Comparison of ENCODE assay signal across 3 fruit fly cellular contexts in the genomic region with DNA sequence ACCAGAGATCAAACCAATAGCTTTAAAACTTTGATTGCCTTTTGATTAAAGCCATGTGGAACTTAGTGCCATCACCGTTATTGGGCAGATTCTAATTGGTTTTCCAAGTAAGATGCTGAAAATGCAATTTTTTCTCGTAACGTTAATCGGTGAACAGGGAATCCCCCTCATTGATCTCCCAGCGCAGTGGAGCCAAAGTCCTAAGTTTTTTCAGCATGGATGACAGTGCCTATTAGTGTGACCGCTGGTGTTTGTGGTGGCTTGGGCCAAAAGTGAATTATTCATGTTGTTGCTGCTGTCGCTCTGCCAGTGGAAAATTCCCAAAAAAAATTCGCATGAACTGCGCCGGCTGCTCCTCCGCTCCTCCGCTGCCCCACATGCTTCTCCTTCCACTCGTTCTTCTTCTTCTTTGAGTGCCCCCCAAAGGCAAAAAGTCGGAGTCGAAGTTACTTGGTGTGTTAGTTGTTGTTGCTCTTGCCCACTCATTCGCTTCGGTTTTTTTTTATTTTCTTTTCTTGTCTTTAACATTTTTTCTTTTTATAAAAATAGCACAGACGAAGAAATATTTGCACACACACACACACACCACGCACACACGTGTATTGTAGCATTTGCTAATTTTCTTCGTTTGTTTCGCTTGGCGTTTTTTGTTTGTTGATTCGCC.
A peak's percentile ranks its signal among the peaks of the same experiment; 100 is the strongest.
TF ChIP-seq lines count a peak whose summit lies in the region.

No protein-coding gene starts in this region.

TF ChIP-seq in whole organism, embryonic, 481 proteins besides CTCF, POLR2A, EP300 and RAD21 (continued from another document and continues in another):
- no peak for TF ChIP-seq Side (GFP tag; optimal IDR thresholded peaks at IDR 0.05; lab: Kevin White, UChicago)
- TF ChIP-seq CG14667 (GFP tag; IDR thresholded peaks at IDR 0.05; lab: Robert Waterston, UW): no peak
- TF ChIP-seq CG9932 (GFP tag; IDR thresholded peaks at IDR 0.05; lab: Robert Waterston, UW): peak; percentile 25; the same call in 1 of the 2 replicates
- TF ChIP-seq Stat92E (GFP tag; optimal IDR thresholded peaks at IDR 0.05; lab: Kevin White, UChicago): peak in 1 of 3 experiments; percentile 18
- no peak for TF ChIP-seq maf-S (GFP tag; optimal IDR thresholded peaks at IDR 0.05; lab: Kevin White, UChicago)
- 0 out of 2 replicates have a peak, but pooled peaks have one; percentile 21 for TF ChIP-seq Ptx1 (GFP tag; IDR thresholded peaks at IDR 0.05; lab: Robert Waterston, UW)
- no peak for TF ChIP-seq Sin3A (optimal IDR thresholded peaks at IDR 0.05; lab: Kevin White, UChicago)
- 0 out of 3 replicates have a peak, but pooled peaks have one; percentile 6 for TF ChIP-seq knrl (GFP tag; IDR thresholded peaks at IDR 0.05; lab: Robert Waterston, UW; ENCODE audit: partially characterized antibody)
- no peak for TF ChIP-seq CG17359 (tag; optimal IDR thresholded peaks at IDR 0.05; lab: Kevin White, UChicago)
- no peak for TF ChIP-seq CG18764 (GFP tag; optimal IDR thresholded peaks at IDR 0.05; lab: Kevin White, UChicago)
- no peak for TF ChIP-seq CG5953 (GFP tag; IDR thresholded peaks at IDR 0.05; lab: Robert Waterston, UW)
- no peak for TF ChIP-seq prd (optimal IDR thresholded peaks at IDR 0.05; lab: Kevin White, UChicago)
- TF ChIP-seq prd (GFP tag; IDR thresholded peaks at IDR 0.05; lab: Robert Waterston, UW): 0 out of 3 replicates have a peak, but pooled peaks have one; percentile 16
- no peak for TF ChIP-seq Blimp-1 (GFP tag; optimal IDR thresholded peaks at IDR 0.05; lab: Kevin White, UChicago)
- peak; percentile 36; the same call in 1 of the 2 replicates for TF ChIP-seq CG32532 (GFP tag; IDR thresholded peaks at IDR 0.05; lab: Robert Waterston, UW)
- TF ChIP-seq vvl (GFP tag; IDR thresholded peaks at IDR 0.05; lab: Robert Waterston, UW): peak; percentile 14; the same call in 1 of the 2 replicates
- TF ChIP-seq chm (GFP tag; IDR thresholded peaks at IDR 0.05; lab: Robert Waterston, UW): no peak
- TF ChIP-seq HmgD (GFP tag; optimal IDR thresholded peaks at IDR 0.05; lab: Kevin White, UChicago): no peak
- no peak for TF ChIP-seq CG7357 (GFP tag; IDR thresholded peaks at IDR 0.05; lab: Robert Waterston, UW)
- peak; percentile 13 for TF ChIP-seq zfh2 (GFP tag; optimal IDR thresholded peaks at IDR 0.05; lab: Kevin White, UChicago)
- no peak for TF ChIP-seq onecut (GFP tag; IDR thresholded peaks at IDR 0.05; lab: Robert Waterston, UW)
- no peak for TF ChIP-seq CG8765 (GFP tag; IDR thresholded peaks at IDR 0.05; lab: Robert Waterston, UW)
- TF ChIP-seq CG16779 (GFP tag; IDR thresholded peaks at IDR 0.05; lab: Robert Waterston, UW): no peak
- TF ChIP-seq H2.0 (GFP tag; IDR thresholded peaks at IDR 0.05; lab: Robert Waterston, UW): 0 out of 2 replicates have a peak, but pooled peaks have one; percentile 7
- TF ChIP-seq CG14441 (GFP tag; IDR thresholded peaks at IDR 0.05; lab: Robert Waterston, UW): 0 out of 2 replicates have a peak, but pooled peaks have one; percentile 17
- TF ChIP-seq CG1792 (GFP tag; optimal IDR thresholded peaks at IDR 0.05; lab: Kevin White, UChicago): no peak
- 0 out of 2 replicates have a peak, but pooled peaks have one; percentile 42 for TF ChIP-seq al (GFP tag; IDR thresholded peaks at IDR 0.05; lab: Robert Waterston, UW)
- peak; percentile 20 for TF ChIP-seq CG17385 (GFP tag; optimal IDR thresholded peaks at IDR 0.05; lab: Kevin White, UChicago)
- no peak for TF ChIP-seq gcm (GFP tag; optimal IDR thresholded peaks at IDR 0.05; lab: Kevin White, UChicago)
- peak in 1 of 2 experiments; percentile 51 for TF ChIP-seq bsh (GFP tag; optimal IDR thresholded peaks at IDR 0.05; lab: Kevin White, UChicago)
- no peak for TF ChIP-seq CG14860 (GFP tag; IDR thresholded peaks at IDR 0.05; lab: Robert Waterston, UW; ENCODE audit: partially characterized antibody)
- TF ChIP-seq Usf (GFP tag; optimal IDR thresholded peaks at IDR 0.05; lab: Kevin White, UChicago): no peak
- TF ChIP-seq lmd (GFP tag; IDR thresholded peaks at IDR 0.05; lab: Robert Waterston, UW): peak; percentile 20; the same call in 1 of the 2 replicates
- no peak for TF ChIP-seq oc (tag; optimal IDR thresholded peaks at IDR 0.05; lab: Kevin White, UChicago)
- no peak for TF ChIP-seq pros (GFP tag; optimal IDR thresholded peaks at IDR 0.05; lab: Kevin White, UChicago)
- no peak for TF ChIP-seq inv (GFP tag; IDR thresholded peaks at IDR 0.05; lab: Robert Waterston, UW; ENCODE audit: partially characterized antibody)
- TF ChIP-seq ase (GFP tag; IDR thresholded peaks at IDR 0.05; lab: Robert Waterston, UW): 0 out of 3 replicates have a peak, but pooled peaks have one; percentile 18
- peak; percentile 41; the same call in 1 of the 3 replicates for TF ChIP-seq z (GFP tag; IDR thresholded peaks at IDR 0.05; lab: Robert Waterston, UW)

TF ChIP-seq in whole organism, prepupa, 60 proteins besides CTCF, POLR2A, EP300 and RAD21 (continued from another document):
- TF ChIP-seq achi (GFP tag; optimal IDR thresholded peaks at IDR 0.05; lab: Kevin White, UChicago): peak; percentile 52
- peak; percentile 61 for TF ChIP-seq svp (GFP tag; lab: Kevin White, UChicago)
- TF ChIP-seq dsx (GFP tag; optimal IDR thresholded peaks at IDR 0.05; lab: Kevin White, UChicago; ENCODE audit: poor library complexity, severe bottlenecking): no peak
- TF ChIP-seq CG6854 (GFP tag; optimal IDR thresholded peaks at IDR 0.05; lab: Kevin White, UChicago): peak; percentile 0
- TF ChIP-seq OdsH (GFP tag; optimal IDR thresholded peaks at IDR 0.05; lab: Kevin White, UChicago): peak; percentile 60
- TF ChIP-seq CG7368 (GFP tag; optimal IDR thresholded peaks at IDR 0.05; lab: Kevin White, UChicago): peak; percentile 52
- TF ChIP-seq Ets21C (GFP tag; optimal IDR thresholded peaks at IDR 0.05; lab: Kevin White, UChicago): peak; percentile 64
- TF ChIP-seq CG11294 (GFP tag; IDR thresholded peaks at IDR 0.05; lab: Robert Waterston, UW): peak; percentile 43; the same call in 1 of the 2 replicates
- peak; percentile 71 for TF ChIP-seq Met (GFP tag; optimal IDR thresholded peaks at IDR 0.05; lab: Kevin White, UChicago)
- peak; percentile 60 for TF ChIP-seq vri (GFP tag; optimal IDR thresholded peaks at IDR 0.05; lab: Kevin White, UChicago)
- no peak for TF ChIP-seq CG4318 (GFP tag; optimal IDR thresholded peaks at IDR 0.05; lab: Kevin White, UChicago)
- peak; percentile 18 for TF ChIP-seq CG34406 (GFP tag; optimal IDR thresholded peaks at IDR 0.05; lab: Kevin White, UChicago)
- TF ChIP-seq CG6163 (GFP tag; IDR thresholded peaks at IDR 0.05; lab: Robert Waterston, UW): peak; percentile 15
- peak; percentile 15 for TF ChIP-seq esn (GFP tag; optimal IDR thresholded peaks at IDR 0.05; lab: Kevin White, UChicago)
- TF ChIP-seq CG6808 (GFP tag; optimal IDR thresholded peaks at IDR 0.05; lab: Kevin White, UChicago): peak; percentile 16
- TF ChIP-seq fkh (GFP tag; optimal IDR thresholded peaks at IDR 0.05; lab: Kevin White, UChicago): no peak
- no peak for TF ChIP-seq spab (GFP tag; optimal IDR thresholded peaks at IDR 0.05; lab: Kevin White, UChicago)
- peak; percentile 81 for TF ChIP-seq Hr39 (GFP tag; optimal IDR thresholded peaks at IDR 0.05; lab: Kevin White, UChicago)
- peak; percentile 66 for TF ChIP-seq dac (GFP tag; optimal IDR thresholded peaks at IDR 0.05; lab: Kevin White, UChicago)
- TF ChIP-seq CG16779 (tag; optimal IDR thresholded peaks at IDR 0.05; lab: Kevin White, UChicago): peak; percentile 11
- TF ChIP-seq Sox14 (GFP tag; optimal IDR thresholded peaks at IDR 0.05; lab: Kevin White, UChicago): peak; percentile 50
- TF ChIP-seq CG10669 (GFP tag; optimal IDR thresholded peaks at IDR 0.05; lab: Kevin White, UChicago): peak; percentile 43
- TF ChIP-seq CG3919 (GFP tag; optimal IDR thresholded peaks at IDR 0.05; lab: Kevin White, UChicago): peak; percentile 46
- TF ChIP-seq CG11762 (GFP tag; optimal IDR thresholded peaks at IDR 0.05; lab: Kevin White, UChicago; ENCODE audit: insufficient read depth): no peak
- peak; percentile 50 for TF ChIP-seq CG3032 (tag; optimal IDR thresholded peaks at IDR 0.05; lab: Kevin White, UChicago)
- TF ChIP-seq ss (GFP tag; optimal IDR thresholded peaks at IDR 0.05; lab: Kevin White, UChicago): peak; percentile 19 to 57
- TF ChIP-seq CG10631 (GFP tag; optimal IDR thresholded peaks at IDR 0.05; lab: Kevin White, UChicago): peak; percentile 21
- TF ChIP-seq lz (GFP tag; optimal IDR thresholded peaks at IDR 0.05; lab: Kevin White, UChicago): peak; percentile 66
- TF ChIP-seq Eip93F (GFP tag; optimal IDR thresholded peaks at IDR 0.05; lab: Kevin White, UChicago): peak; percentile 66
- peak; percentile 34 for TF ChIP-seq CG8319 (GFP tag; optimal IDR thresholded peaks at IDR 0.05; lab: Kevin White, UChicago)
- TF ChIP-seq CG11902 (GFP tag; optimal IDR thresholded peaks at IDR 0.05; lab: Kevin White, UChicago): peak; percentile 37
- peak; percentile 37 for TF ChIP-seq CG8632 (GFP tag; optimal IDR thresholded peaks at IDR 0.05; lab: Kevin White, UChicago)
- peak; percentile 49 for TF ChIP-seq Sox102F (GFP tag; optimal IDR thresholded peaks at IDR 0.05; lab: Kevin White, UChicago)
- TF ChIP-seq net (GFP tag; optimal IDR thresholded peaks at IDR 0.05; lab: Kevin White, UChicago): no peak
- peak; percentile 27 for TF ChIP-seq Ets96B (tag; optimal IDR thresholded peaks at IDR 0.05; lab: Kevin White, UChicago)
- peak; percentile 62 for TF ChIP-seq cyc (GFP tag; optimal IDR thresholded peaks at IDR 0.05; lab: Kevin White, UChicago)
- TF ChIP-seq topi (GFP tag; optimal IDR thresholded peaks at IDR 0.05; lab: Kevin White, UChicago): peak; percentile 64
- peak; percentile 62 for TF ChIP-seq CG32006 (GFP tag; optimal IDR thresholded peaks at IDR 0.05; lab: Kevin White, UChicago)
TF ChIP-seq in whole organism, prepupa: peak in this region for 51.

TF ChIP-seq in whole organism, wandering third instar larva, 38 proteins besides CTCF, POLR2A, EP300 and RAD21 (continued from another document):
- peak; percentile 64 for TF ChIP-seq CG9705 (GFP tag; optimal IDR thresholded peaks at IDR 0.05; lab: Kevin White, UChicago)
TF ChIP-seq in whole organism, wandering third instar larva: peak in this region for 16.
